Fruit fly (Drosophila melanogaster) whole organism, wandering third instar larva: ENCODE measurements around the gene CG14627.

Source experiments
- Abd-B ChIP-seq: fragments of >200 bp; optimal IDR thresholded peaks from 2 replicates; lab custom pipeline; 2017; ENCODE audit warnings: missing biosample characterization, missing genetic modification characterization
- Dfd ChIP-seq: fragments of >200 bp; optimal IDR thresholded peaks from 2 replicates; lab custom pipeline; 2017; ENCODE audit warnings: missing biosample characterization, missing genetic modification characterization
- Jra ChIP-seq: sonication (Bioruptor generic); optimal IDR thresholded peaks from 2 replicates; lab custom pipeline; 2016; ENCODE audit warnings: missing biosample characterization, missing genetic modification characterization
- Myc ChIP-seq: fragments of >200 bp; optimal IDR thresholded peaks from 2 replicates; lab custom pipeline; 2017
- Vsx2 ChIP-seq: fragments of 200-300, 225-300 bp; sonication (Bioruptor generic); optimal IDR thresholded peaks from 2 replicates; lab custom pipeline; 2018; ENCODE audit warnings: missing biosample characterization, missing genetic modification characterization; ENCODE audit not compliant: partially characterized antibody
- dmrt93B ChIP-seq: fragments of 200-800 bp; sonication (Bioruptor generic); optimal IDR thresholded peaks from 2 replicates; lab custom pipeline; 2018; ENCODE audit warnings: missing biosample characterization, mild to moderate bottlenecking, missing genetic modification characterization
- fru ChIP-seq: fragments of 200-800 bp; sonication (Bioruptor generic); optimal IDR thresholded peaks from 3 replicates; lab custom pipeline; 2016; ENCODE audit warnings: missing biosample characterization, mild to moderate bottlenecking, missing genetic modification characterization
- h ChIP-seq: fragments of 200-800 bp; sonication (Bioruptor generic); optimal IDR thresholded peaks from 3 replicates; lab custom pipeline; 2016; ENCODE audit warnings: missing biosample characterization, mild to moderate bottlenecking, missing genetic modification characterization
- pan ChIP-seq: fragments of >200 bp; optimal IDR thresholded peaks from 2 replicates; lab custom pipeline; 2017
- psq ChIP-seq: fragments of 200-800 bp; sonication (Bioruptor generic); optimal IDR thresholded peaks from 3 replicates; lab custom pipeline; 2017; ENCODE audit warnings: missing biosample characterization, mild to moderate bottlenecking, missing genetic modification characterization, moderate library complexity
- sv ChIP-seq: fragments of 200-800 bp; sonication (Bioruptor generic); optimal IDR thresholded peaks from 3 replicates; lab custom pipeline; 2016; ENCODE audit warnings: missing biosample characterization, missing genetic modification characterization

- TF ChIP-seq Dfd (GFP tag; lab: Kevin White, UChicago) (no peak), Vsx2 (GFP tag; lab: Kevin White, UChicago) (no peak), sv (GFP tag; lab: Kevin White, UChicago) (no peak), Myc (lab: Kevin White, UChicago) (no peak), Jra (GFP tag; lab: Kevin White, UChicago) (no peak), Abd-B (GFP tag; lab: Kevin White, UChicago) (no peak), pan (lab: Kevin White, UChicago) (no peak), dmrt93B (GFP tag; lab: Kevin White, UChicago) (no peak), fru (GFP tag; lab: Kevin White, UChicago) (no peak), psq (GFP tag; lab: Kevin White, UChicago) (no peak), h (GFP tag; lab: Kevin White, UChicago) (no peak)
Measured at dm6 chrX:1175993-1176392, 5.4 kb upstream of the CG14627 start, which contains the start of gene CG11384.
